Worm (Caenorhabditis elegans) whole organism, L4 larva: Measurements from ENCODE around the gene B0250.8.

Experiments
- ZK546.5 ChIP-seq, 2 experiments: sonication (generic microtip); optimal IDR thresholded peaks; 2 replicates each; lab custom pipeline; 2017; ENCODE audit warnings: missing biosample characterization in 2 of 2, missing genetic modification characterization in 2 of 2
- ama-1 ChIP-seq: fragments of 150-350 bp; optimal IDR thresholded peaks from 2 replicates; lab custom pipeline; 2014; ENCODE audit warnings: inconsistent platforms, mixed read lengths
- ceh-20 ChIP-seq: fragments of 200-800 bp; sonication (Bioruptor generic); IDR thresholded peaks from 2 replicates; pipeline ENCODE4 v1.3.6; 2022; ENCODE audit warnings: missing genetic modification reagents, missing genetic modification characterization, missing compliant biosample characterization
- ceh-28 ChIP-seq: fragments of 150-350 bp; optimal IDR thresholded peaks from 2 replicates; lab custom pipeline; 2014; ENCODE audit warnings: missing biosample characterization, missing genetic modification reagents, missing genetic modification characterization
- dpl-1 ChIP-seq: fragments of 150-350 bp; optimal IDR thresholded peaks from 2 replicates; lab custom pipeline; 2014; ENCODE audit warnings: missing biosample characterization, missing genetic modification reagents, missing genetic modification characterization
- fos-1 ChIP-seq: fragments of 150-350 bp; optimal IDR thresholded peaks from 2 replicates; lab custom pipeline; 2014; ENCODE audit warnings: missing biosample characterization, missing genetic modification characterization
- nhr-6 ChIP-seq: fragments of 150-350 bp; optimal IDR thresholded peaks from 2 replicates; lab custom pipeline; 2014; ENCODE audit warnings: missing biosample characterization, missing genetic modification characterization
- snpc-1.2 ChIP-seq: fragments of 200-800 bp; sonication (Bioruptor generic); IDR thresholded peaks from 2 replicates; pipeline ENCODE4 v1.3.6; 2022; ENCODE audit warnings: missing genetic modification reagents, missing genetic modification characterization, missing compliant biosample characterization
- spr-1 ChIP-seq: sonication (generic microtip); optimal IDR thresholded peaks from 2 replicates; lab custom pipeline; 2016; ENCODE audit warnings: mild to moderate bottlenecking, missing genetic modification characterization, missing compliant biosample characterization
- tra-1 ChIP-seq: fragments of 200-800 bp; sonication (Bioruptor generic); IDR thresholded peaks from 2 replicates; pipeline ENCODE4 v1.3.6; 2022; ENCODE audit warnings: missing genetic modification reagents, missing genetic modification characterization, missing compliant biosample characterization
- unc-39 ChIP-seq: sonication (generic microtip); optimal IDR thresholded peaks from 2 replicates; lab custom pipeline; 2017; ENCODE audit warnings: missing biosample characterization, missing genetic modification characterization

DNA sequence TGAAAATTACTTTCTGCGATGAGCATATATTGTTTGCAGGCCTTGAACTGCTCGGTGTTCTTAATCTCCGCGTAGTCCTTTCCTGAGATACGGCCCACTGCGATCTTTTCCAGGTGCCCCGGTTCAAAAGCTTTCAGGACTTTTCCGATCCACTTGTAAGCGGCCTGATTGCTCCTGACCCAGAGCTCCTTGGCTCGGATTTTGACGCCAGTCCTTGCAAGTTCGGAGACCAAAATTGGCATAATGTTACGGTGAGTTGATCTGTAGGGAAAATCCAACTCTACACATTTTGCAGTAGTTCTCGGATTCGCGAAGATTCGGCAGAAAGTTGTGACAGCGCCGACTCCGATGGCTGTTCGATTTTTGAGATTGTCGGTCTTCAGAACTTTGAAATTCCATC, 46.7 kb upstream of the B0250.8 start:
- no peak for TF ChIP-seq ceh-20 (GFP tag; lab: Robert Waterston, UW)
- no peak for TF ChIP-seq ama-1 (lab: Kevin White, UChicago)
- TF ChIP-seq snpc-1.2 (GFP tag; lab: Robert Waterston, UW) = no peak
- no peak for TF ChIP-seq dpl-1 (GFP tag; lab: Kevin White, UChicago)
- no peak for TF ChIP-seq unc-39 (tag; lab: Kevin White, UChicago)
- TF ChIP-seq tra-1 = no peak
- TF ChIP-seq ZK546.5 (tag; optimal IDR thresholded peaks at IDR 0.05; lab: Kevin White, UChicago) = no peak
- no peak for TF ChIP-seq nhr-6 (tag; lab: Kevin White, UChicago)
- no peak for TF ChIP-seq fos-1 (tag; lab: Kevin White, UChicago)
- TF ChIP-seq ceh-28 (tag; lab: Kevin White, UChicago) = no peak
- TF ChIP-seq spr-1 = no peak
